Fruit fly (Drosophila melanogaster) whole organism, embryonic: Measurements from ENCODE around the gene CG13248.

Experiments used
- CG11247 ChIP-seq: fragments of 200-800 bp; sonication (Bioruptor generic); IDR thresholded peaks from 2 replicates; pipeline ENCODE4 v1.3.6; 2022; ENCODE audit warnings: missing biosample characterization, missing genetic modification characterization
- CG1603 ChIP-seq: fragments of 200-800 bp; sonication (Bioruptor generic); optimal IDR thresholded peaks from 2 replicates; lab custom pipeline; 2019; ENCODE audit warnings: missing biosample characterization, mild to moderate bottlenecking, missing genetic modification characterization, moderate library complexity
- CG4707 ChIP-seq: fragments of 200-800 bp; sonication (Bioruptor generic); optimal IDR thresholded peaks from 2 replicates; lab custom pipeline; 2018; ENCODE audit warnings: missing biosample characterization, mild to moderate bottlenecking, missing genetic modification characterization, moderate library complexity
- cato ChIP-seq: fragments of 200-800 bp; sonication (Bioruptor generic); optimal IDR thresholded peaks from 2 replicates; lab custom pipeline; 2016; ENCODE audit warnings: missing biosample characterization, missing genetic modification characterization, borderline replicate concordance
- knrl ChIP-seq: fragments of 200-800 bp; sonication (Bioruptor generic); IDR thresholded peaks from 3 replicates; pipeline ENCODE4 v1.3.6; 2022; ENCODE audit warnings: missing biosample characterization, missing genetic modification characterization; ENCODE audit not compliant: partially characterized antibody
- nerfin-2 ChIP-seq: fragments of 200-800 bp; sonication (Bioruptor generic); IDR thresholded peaks from 2 replicates; pipeline ENCODE4 v1.3.6; 2022; ENCODE audit warnings: missing biosample characterization, missing genetic modification characterization; ENCODE audit not compliant: partially characterized antibody
- ro ChIP-seq: fragments of 200-800 bp; sonication (Bioruptor generic); IDR thresholded peaks from 2 replicates; pipeline ENCODE4 v1.3.6; 2022; ENCODE audit warnings: missing biosample characterization, missing genetic modification characterization
- tna ChIP-seq: fragments of 200-800 bp; sonication (Bioruptor generic); IDR thresholded peaks from 2 replicates; pipeline ENCODE4 v1.3.6; 2022; ENCODE audit warnings: missing biosample characterization, missing genetic modification characterization; ENCODE audit not compliant: partially characterized antibody
- trem ChIP-seq: fragments of 200-800 bp; optimal IDR thresholded peaks from 3 replicates; lab custom pipeline; 2019; ENCODE audit warnings: missing biosample characterization, mild to moderate bottlenecking, missing genetic modification characterization, moderate library complexity

- TF ChIP-seq ro (GFP tag; lab: Robert Waterston, UW) (no peak), CG4707 (GFP tag; lab: Kevin White, UChicago) (no peak), tna (no peak), CG11247 (GFP tag; lab: Robert Waterston, UW) (no peak), cato (no peak), trem (no peak), nerfin-2 (GFP tag; lab: Robert Waterston, UW) (no peak), knrl (no peak), CG1603 (tag; lab: Kevin White, UChicago) (no peak)
Measured at dm6 chr3L:20448773-20449172, 38.4 kb upstream of the CG13248 start.
